Worm (Caenorhabditis elegans): ENCODE results near the gene C49F8.1.

C49F8.1 gene

DNA sequence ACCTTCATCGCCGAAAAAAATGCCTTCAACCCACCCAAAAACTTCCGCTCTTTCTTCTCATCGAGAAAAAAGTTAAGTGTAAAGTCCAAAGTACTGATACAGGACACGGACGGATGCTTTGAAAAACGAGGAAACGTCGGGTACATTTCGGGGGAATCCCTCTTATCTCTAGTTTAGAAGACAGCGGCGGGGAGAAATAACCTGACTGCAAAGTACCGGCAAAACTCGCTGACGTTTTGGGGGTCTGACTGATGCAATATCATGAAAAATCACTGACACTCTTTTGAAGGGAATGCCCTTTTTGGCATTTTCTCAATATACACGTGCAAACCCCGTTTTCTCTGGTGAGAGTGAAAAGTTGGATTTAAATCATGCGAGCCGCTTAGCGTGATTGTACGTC, 8.3 kb downstream of the C49F8.1 start (continued):
- TF ChIP-seq nhr-6 (tag; optimal IDR thresholded peaks at IDR 0.05) (peak; percentile 14), F49E8.2 (tag; optimal IDR thresholded peaks at IDR 0.05; ENCODE audit: borderline replicate concordance) (no peak), ctbp-1 (GFP tag; IDR thresholded peaks at IDR 0.05) (no peak), php-3 (GFP tag; IDR thresholded peaks at IDR 0.05) (no peak), fos-1 (tag; optimal IDR thresholded peaks at IDR 0.05) (no peak), nhr-42 (GFP tag; IDR thresholded peaks at IDR 0.05) (no peak), R02D3.7 (tag; optimal IDR thresholded peaks at IDR 0.05) (no peak), nhr-10 (tag; optimal IDR thresholded peaks at IDR 0.05) (peak; percentile 78), mep-1 (tag; optimal IDR thresholded peaks at IDR 0.05) (peak; percentile 80), nhr-77 (tag; optimal IDR thresholded peaks at IDR 0.05) (peak; percentile 75), spr-3 (GFP tag; optimal IDR thresholded peaks at IDR 0.05) (no peak), nhr-102 (tag; optimal IDR thresholded peaks at IDR 0.05) (peak; percentile 57), dmd-6 (GFP tag; IDR thresholded peaks at IDR 0.05) (peak; percentile 98), daf-16 (GFP tag; optimal IDR thresholded peaks at IDR 0.05) (no peak), daf-16 (tag; optimal IDR thresholded peaks at IDR 0.05) (peak; percentile 35), tag-97 (GFP tag; IDR thresholded peaks at IDR 0.05) (no peak), pha-4 (GFP tag; IDR thresholded peaks at IDR 0.05) (no peak), pha-4 (tag; optimal IDR thresholded peaks at IDR 0.05) (no peak), Y5F2A.4 (GFP tag; optimal IDR thresholded peaks at IDR 0.05) (no peak), dpl-1 (GFP tag; optimal IDR thresholded peaks at IDR 0.05) (no peak), D1046.2 (GFP tag; IDR thresholded peaks at IDR 0.05) (no peak), mxl-3 (GFP tag; optimal IDR thresholded peaks at IDR 0.05) (peak; percentile 97), cey-2 (tag; optimal IDR thresholded peaks at IDR 0.05; ENCODE audit: borderline replicate concordance, insufficient read depth) (no peak), zip-2 (tag; optimal IDR thresholded peaks at IDR 0.05) (no peak), unc-130 (GFP tag; optimal IDR thresholded peaks at IDR 0.05) (no peak), madf-9 (GFP tag; conservative IDR thresholded peaks at IDR 0.05) (no peak; the same call in 1 of the 2 replicates), duxl-1 (tag; optimal IDR thresholded peaks at IDR 0.05; ENCODE audit: poor library complexity) (no peak), ZK546.5 (tag; optimal IDR thresholded peaks at IDR 0.05) (no peak), ceh-28 (tag; optimal IDR thresholded peaks at IDR 0.05) (no peak), ceh-62 (tag; optimal IDR thresholded peaks at IDR 0.05) (no peak), mdl-1 (tag; optimal IDR thresholded peaks at IDR 0.05) (peak; percentile 89 to 92), set-16 (GFP tag; IDR thresholded peaks at IDR 0.05) (no peak), daf-8 (GFP tag; IDR thresholded peaks at IDR 0.05) (no peak)

DNA sequence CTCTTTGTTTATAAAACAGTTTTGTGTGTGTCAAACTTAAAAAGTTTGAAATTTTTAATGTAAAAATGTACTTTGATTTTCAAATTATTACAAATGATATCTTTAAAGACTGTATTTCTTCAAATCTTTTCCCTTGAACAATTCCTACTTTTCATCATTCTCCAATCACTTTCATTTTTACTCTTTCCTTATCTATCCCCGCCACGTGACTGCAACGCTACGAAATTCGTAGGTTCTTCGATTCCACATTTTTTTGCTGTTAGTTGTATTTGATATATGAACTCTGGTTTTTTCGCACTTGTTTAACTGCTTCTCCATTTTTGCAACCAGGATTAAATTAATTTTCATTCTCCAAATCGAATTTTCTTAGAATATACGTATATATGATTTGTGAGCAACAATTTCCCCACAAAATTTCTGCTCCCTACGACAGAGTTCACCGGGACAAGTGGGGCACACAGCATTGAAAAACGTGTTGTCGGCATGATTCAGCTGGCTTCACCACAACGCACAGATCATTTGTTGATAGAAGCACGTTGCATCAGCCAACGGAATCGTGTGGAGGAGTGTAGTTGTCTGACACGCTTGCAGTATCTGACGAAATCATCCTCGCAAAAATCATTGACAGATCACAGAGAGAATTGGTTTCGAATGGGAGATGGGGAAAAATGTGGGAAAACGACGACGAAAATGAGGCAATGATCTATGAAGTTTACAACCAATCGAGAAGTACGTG, 10.0 kb downstream of the C49F8.1 start:
- TF ChIP-seq daf-16 (GFP tag; optimal IDR thresholded peaks at IDR 0.05), result peak in 1 of 2 experiments; percentile 21
- TF ChIP-seq daf-16 (tag; optimal IDR thresholded peaks at IDR 0.05), result peak; percentile 61
- TF ChIP-seq ceh-82 (tag; optimal IDR thresholded peaks at IDR 0.05), result no peak
- no peak for TF ChIP-seq vab-7 (GFP tag; IDR thresholded peaks at IDR 0.05)
- TF ChIP-seq nhr-41 (GFP tag; IDR thresholded peaks at IDR 0.05), result no peak
- TF ChIP-seq mxl-3 (GFP tag; optimal IDR thresholded peaks at IDR 0.05), result peak; percentile 100
- no peak for TF ChIP-seq daf-19 (GFP tag; conservative IDR thresholded peaks at IDR 0.05)
- TF ChIP-seq ama-1 (optimal IDR thresholded peaks at IDR 0.05), result peak; percentile 26
- no peak for TF ChIP-seq unc-130 (GFP tag; optimal IDR thresholded peaks at IDR 0.05)
- no peak for TF ChIP-seq jun-1 (tag; optimal IDR thresholded peaks at IDR 0.05)
- no peak for TF ChIP-seq Y48G9A.11 (GFP tag; IDR thresholded peaks at IDR 0.05)
- no peak for TF ChIP-seq unc-39 (tag; optimal IDR thresholded peaks at IDR 0.05)
- no peak for TF ChIP-seq dpl-1 (GFP tag; optimal IDR thresholded peaks at IDR 0.05)
- TF ChIP-seq madf-5 (GFP tag; IDR thresholded peaks at IDR 0.05), result no peak
- no peak for TF ChIP-seq rbr-2 (tag; optimal IDR thresholded peaks at IDR 0.05)
- TF ChIP-seq set-16 (GFP tag; IDR thresholded peaks at IDR 0.05), result no peak
- no peak for TF ChIP-seq lin-29 (GFP tag; IDR thresholded peaks at IDR 0.05)
- TF ChIP-seq ZK337.2 (GFP tag; IDR thresholded peaks at IDR 0.05), result no peak
- TF ChIP-seq mxl-2 (GFP tag; conservative IDR thresholded peaks at IDR 0.05), result peak; percentile 62; the same call in 1 of the 2 replicates
- peak in 1 of 2 experiments; percentile 57 for TF ChIP-seq mdl-1 (tag; optimal IDR thresholded peaks at IDR 0.05)
- TF ChIP-seq ces-1 (GFP tag; optimal IDR thresholded peaks at IDR 0.05), result no peak
- no peak for TF ChIP-seq nhr-111 (GFP tag; optimal IDR thresholded peaks at IDR 0.05)
- TF ChIP-seq aha-1 (tag), result peak; percentile 98
- TF ChIP-seq Y75B8A.6 (GFP tag; IDR thresholded peaks at IDR 0.05), result no peak
- TF ChIP-seq zip-2 (tag; optimal IDR thresholded peaks at IDR 0.05), result no peak
- TF ChIP-seq lin-39 (tag; optimal IDR thresholded peaks at IDR 0.05), result no peak

All from whole organism, L4 larva.